Fruit fly (Drosophila melanogaster): ENCODE data around the gene CG3587.

DNA sequence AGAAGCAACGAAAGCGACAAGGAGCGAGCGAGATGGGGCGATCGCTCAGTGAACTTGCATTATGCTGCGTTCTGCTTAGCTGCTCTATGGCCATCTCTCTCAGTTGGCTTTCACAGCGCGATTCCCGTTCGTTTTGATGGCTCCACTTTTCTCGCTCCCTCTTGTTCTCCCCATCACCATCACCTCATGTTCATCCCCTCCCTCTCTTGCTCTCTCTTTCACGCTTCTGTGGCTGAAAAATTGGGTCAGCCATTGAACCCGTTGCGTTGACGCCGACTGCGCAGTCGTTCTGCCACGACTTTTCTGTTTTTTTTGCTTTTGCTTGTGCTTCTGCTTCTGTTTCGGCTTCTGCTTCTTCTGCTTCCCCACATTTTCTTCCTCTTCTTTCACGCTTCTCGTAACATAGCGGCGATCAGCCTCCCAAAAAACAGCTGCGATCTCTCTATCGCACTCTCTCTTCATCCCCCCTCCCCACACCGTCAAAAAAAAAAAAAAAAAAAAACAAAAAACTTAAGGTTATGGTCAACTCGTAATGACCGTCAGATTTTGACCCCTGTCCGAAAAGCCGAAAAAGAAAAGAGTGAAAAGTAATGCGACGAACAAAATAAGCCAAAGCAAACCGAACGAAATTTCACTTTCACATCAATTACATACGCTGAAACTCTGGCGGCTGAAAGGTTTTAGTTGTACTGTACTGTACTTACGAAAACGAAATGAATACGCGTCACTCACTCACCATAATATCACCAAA lies 30.6 kb downstream of the CG3587 start:
- TF ChIP-seq achi (GFP tag; optimal IDR thresholded peaks at IDR 0.05) (no peak), spab (GFP tag; optimal IDR thresholded peaks at IDR 0.05) (no peak), dac (GFP tag; optimal IDR thresholded peaks at IDR 0.05) (no peak), Sox102F (GFP tag; optimal IDR thresholded peaks at IDR 0.05) (no peak), Sox14 (GFP tag; optimal IDR thresholded peaks at IDR 0.05) (no peak), CG8319 (GFP tag; optimal IDR thresholded peaks at IDR 0.05) (no peak), CG4318 (GFP tag; optimal IDR thresholded peaks at IDR 0.05) (no peak), CG16779 (tag; optimal IDR thresholded peaks at IDR 0.05) (no peak), CG10669 (GFP tag; optimal IDR thresholded peaks at IDR 0.05) (no peak), Gug (GFP tag; IDR thresholded peaks at IDR 0.05) (no peak)

All from whole organism, prepupa.